Worm (Caenorhabditis elegans) whole organism, L1 larva: ENCODE data around the gene Y16B4A.2.

Experiments
- C16A3.4 ChIP-seq: fragments of 150-350 bp; optimal IDR thresholded peaks from 2 replicates; lab custom pipeline; 2014; ENCODE audit warnings: missing biosample characterization, missing genetic modification characterization
- C34B4.2 ChIP-seq: sonication (generic microtip); optimal IDR thresholded peaks from 2 replicates; lab custom pipeline; 2017; ENCODE audit warnings: mild to moderate bottlenecking, missing genetic modification characterization, missing compliant biosample characterization
- aha-1 ChIP-seq: fragments of 150-350 bp; optimal IDR thresholded peaks from 2 replicates; lab custom pipeline; 2014; ENCODE audit warnings: missing biosample characterization, missing genetic modification characterization
- alr-1 ChIP-seq: fragments of 200-800 bp; sonication (Bioruptor generic); optimal IDR thresholded peaks from 2 replicates; lab custom pipeline; 2018; ENCODE audit warnings: borderline replicate concordance, mild to moderate bottlenecking, missing genetic modification characterization, missing compliant biosample characterization
- blmp-1 ChIP-seq: fragments of 150-350 bp; optimal IDR thresholded peaks from 2 replicates; lab custom pipeline; 2014; ENCODE audit warnings: missing biosample characterization, missing genetic modification characterization
- ceh-8 ChIP-seq: fragments of 200-800 bp; sonication (Bioruptor generic); optimal IDR thresholded peaks from 2 replicates; lab custom pipeline; 2018; ENCODE audit warnings: mild to moderate bottlenecking, missing genetic modification characterization, moderate library complexity, missing compliant biosample characterization
- dpl-1 ChIP-seq, 3 experiments: fragments of 150-350 bp in 2 of 3; sonication (generic microtip) in 1 of 3; optimal IDR thresholded peaks; 2 replicates each; lab custom pipeline; 2014 to 2017; ENCODE audit warnings: missing biosample characterization in 3 of 3, missing genetic modification characterization in 3 of 3, missing genetic modification reagents in 3 of 3
- dsc-1 ChIP-seq: sonication (generic microtip); optimal IDR thresholded peaks from 2 replicates; lab custom pipeline; 2016; ENCODE audit warnings: mild to moderate bottlenecking, missing genetic modification characterization, missing compliant biosample characterization
- efl-1 ChIP-seq, 4 experiments: fragments of 150-350 bp; optimal IDR thresholded peaks in 3 of 4; peaks in 1 of 4; 1 replicate in 1 of 4; 2 replicates in 3 of 4; lab custom pipeline; 2014; ENCODE audit warnings: missing biosample characterization in 2 of 4, missing genetic modification characterization in 2 of 4, missing genetic modification reagents in 2 of 4
- elt-2 ChIP-seq: sonication (generic microtip); optimal IDR thresholded peaks from 2 replicates; lab custom pipeline; 2016; ENCODE audit warnings: missing genetic modification characterization, mild to moderate bottlenecking, inconsistent platforms, missing compliant biosample characterization, missing genetic modification reagents
- ets-5 ChIP-seq: fragments of 200-800 bp; sonication (Bioruptor generic); IDR thresholded peaks from 2 replicates; pipeline ENCODE4 v1.3.6; 2022; ENCODE audit warnings: missing genetic modification characterization, missing compliant biosample characterization
- fkh-4 ChIP-seq: sonication (generic microtip); optimal IDR thresholded peaks from 2 replicates; lab custom pipeline; 2016; ENCODE audit warnings: missing compliant biosample characterization, missing genetic modification characterization, borderline replicate concordance
- fos-1 ChIP-seq: fragments of 150-350 bp; optimal IDR thresholded peaks from 2 replicates; lab custom pipeline; 2014; ENCODE audit warnings: missing biosample characterization, missing genetic modification characterization
- hlh-4 ChIP-seq: sonication (generic microtip); optimal IDR thresholded peaks from 2 replicates; lab custom pipeline; 2016; ENCODE audit warnings: mild to moderate bottlenecking, missing genetic modification characterization, missing compliant biosample characterization
- hpl-2 ChIP-seq: fragments of 150-350 bp; optimal IDR thresholded peaks from 2 replicates; lab custom pipeline; 2014; ENCODE audit warnings: missing biosample characterization, missing genetic modification reagents, missing genetic modification characterization
- isw-1 ChIP-seq: fragments of 200-800 bp; sonication (Bioruptor generic); IDR thresholded peaks from 2 replicates; pipeline ENCODE4 v1.3.6; 2022; ENCODE audit warnings: missing genetic modification characterization, missing compliant biosample characterization
- lir-3 ChIP-seq: sonication (generic microtip); optimal IDR thresholded peaks from 2 replicates; lab custom pipeline; 2016; ENCODE audit warnings: mild to moderate bottlenecking, missing genetic modification characterization, moderate library complexity, missing compliant biosample characterization; ENCODE audit not compliant: poor library complexity
- lsy-2 ChIP-seq, 2 experiments: fragments of 150-350 bp; optimal IDR thresholded peaks; 2 replicates each; lab custom pipeline; 2014; ENCODE audit warnings: missing biosample characterization in 2 of 2, missing genetic modification characterization in 2 of 2
- mab-9 ChIP-seq: fragments of 200-800 bp; sonication (Bioruptor generic); IDR thresholded peaks from 2 replicates; pipeline ENCODE4 v1.3.6; 2022; ENCODE audit warnings: missing genetic modification reagents, missing genetic modification characterization, missing compliant biosample characterization
- mep-1 ChIP-seq: fragments of 150-350 bp; optimal IDR thresholded peaks from 2 replicates; lab custom pipeline; 2014; ENCODE audit warnings: missing biosample characterization, missing genetic modification characterization
- nhr-12 ChIP-seq: sonication (generic microtip); optimal IDR thresholded peaks from 2 replicates; lab custom pipeline; 2017; ENCODE audit warnings: missing biosample characterization, missing genetic modification characterization
- nhr-19 ChIP-seq: fragments of 200-800 bp; sonication (Bioruptor generic); conservative IDR thresholded peaks from 2 replicates; pipeline ENCODE4 v1.3.6; 2022; ENCODE audit warnings: missing genetic modification characterization, missing compliant biosample characterization
- nhr-20 ChIP-seq: sonication (generic microtip); optimal IDR thresholded peaks from 2 replicates; lab custom pipeline; 2016; ENCODE audit warnings: mild to moderate bottlenecking, missing genetic modification characterization, missing compliant biosample characterization
- nhr-71 ChIP-seq: sonication (generic microtip); optimal IDR thresholded peaks from 2 replicates; lab custom pipeline; 2016; ENCODE audit warnings: mild to moderate bottlenecking, missing genetic modification characterization, moderate library complexity, missing compliant biosample characterization
- nhr-85 ChIP-seq: sonication (generic microtip); peaks from one replicate; lab custom pipeline; 2016; ENCODE audit warnings: missing genetic modification characterization, inconsistent platforms, missing compliant biosample characterization
- nhr-90 ChIP-seq: sonication (generic microtip); optimal IDR thresholded peaks from 2 replicates; lab custom pipeline; 2016; ENCODE audit warnings: mild to moderate bottlenecking, missing genetic modification characterization, missing compliant biosample characterization; ENCODE audit not compliant: poor library complexity
- pax-3 ChIP-seq: fragments of 200-800 bp; sonication (Bioruptor generic); optimal IDR thresholded peaks from 2 replicates; lab custom pipeline; 2018; ENCODE audit warnings: mild to moderate bottlenecking, missing genetic modification characterization, moderate library complexity, missing compliant biosample characterization
- rnt-1 ChIP-seq: sonication (generic microtip); optimal IDR thresholded peaks from 2 replicates; lab custom pipeline; 2016; ENCODE audit warnings: mild to moderate bottlenecking, missing genetic modification characterization, moderate library complexity, missing compliant biosample characterization
- snpc-4 ChIP-seq: fragments of 150-350 bp; optimal IDR thresholded peaks from 2 replicates; lab custom pipeline; 2014; ENCODE audit warnings: missing biosample characterization, missing genetic modification characterization
- sup-37 ChIP-seq: fragments of 200-800 bp; sonication (Bioruptor generic); optimal IDR thresholded peaks from 2 replicates; lab custom pipeline; 2018; ENCODE audit warnings: mild to moderate bottlenecking, missing genetic modification characterization, missing compliant biosample characterization
- swsn-7 ChIP-seq: sonication (generic microtip); optimal IDR thresholded peaks from 2 replicates; lab custom pipeline; 2016; ENCODE audit warnings: missing genetic modification characterization, missing compliant biosample characterization
- unc-130 ChIP-seq: fragments of 150-350 bp; optimal IDR thresholded peaks from 2 replicates; lab custom pipeline; 2017; ENCODE audit warnings: missing biosample characterization, missing genetic modification characterization, inconsistent platforms
- unc-30 ChIP-seq: sonication (generic microtip); optimal IDR thresholded peaks from 2 replicates; lab custom pipeline; 2017; ENCODE audit warnings: missing biosample characterization, missing genetic modification characterization
- vab-15 ChIP-seq: sonication (generic microtip); optimal IDR thresholded peaks from 2 replicates; lab custom pipeline; 2017; ENCODE audit warnings: missing genotype, mild to moderate bottlenecking, missing genetic modification characterization, missing compliant biosample characterization
- zip-4 ChIP-seq: fragments of 200-800 bp; sonication (Bioruptor generic); optimal IDR thresholded peaks from 2 replicates; lab custom pipeline; 2018; ENCODE audit warnings: mild to moderate bottlenecking, missing genetic modification characterization, moderate library complexity, missing compliant biosample characterization

The Y16B4A.2 gene

ce11 chrX:14761021-14761420 is 10.6 kb downstream of the Y16B4A.2 start, which contains the start of gene C05G5.5:
Gene C05G5.5, minus strand, starts transcription at chrX:14761121.
- no peak for TF ChIP-seq lsy-2 (tag; optimal IDR thresholded peaks at IDR 0.05; lab: Kevin White, UChicago)
- no peak for TF ChIP-seq alr-1 (tag; lab: Kevin White, UChicago)
- TF ChIP-seq, all 84 proteins: peak for 0

- no peak for TF ChIP-seq nhr-19 (GFP tag; lab: Robert Waterston, UW)
Observed at ce11 chrX:14760166-14760565, 11.5 kb downstream of the Y16B4A.2 start.

ce11 chrX:14759549-14759948 is 12.1 kb downstream of the Y16B4A.2 start:
- TF ChIP-seq vab-15 (tag; lab: Kevin White, UChicago), result no peak
- TF ChIP-seq rnt-1, result no peak
- no peak for TF ChIP-seq sup-37 (GFP tag; lab: Kevin White, UChicago)
- TF ChIP-seq dpl-1 (GFP tag; optimal IDR thresholded peaks at IDR 0.05; lab: Kevin White, UChicago), result no peak
- no peak for TF ChIP-seq mep-1 (tag; lab: Kevin White, UChicago)
- TF ChIP-seq C16A3.4 (tag; lab: Kevin White, UChicago), result no peak
- TF ChIP-seq, all 84 proteins: peak for 0

ce11 chrX:14757641-14758220 is 13.9 kb downstream of the Y16B4A.2 start:
- TF ChIP-seq snpc-4 (tag; lab: Kevin White, UChicago) (peak; percentile 14), nhr-85 (tag; lab: Kevin White, UChicago) (peak; percentile 31), efl-1 (optimal IDR thresholded peaks at IDR 0.05; lab: Kevin White, UChicago) (no peak), efl-1 (GFP tag; optimal IDR thresholded peaks at IDR 0.05 in 1 of 2; lab: Kevin White, UChicago) (no peak)

- no peak for TF ChIP-seq ets-5
- no peak for TF ChIP-seq efl-1 (optimal IDR thresholded peaks at IDR 0.05; lab: Kevin White, UChicago)
- peak in 1 of 2 experiments; percentile 31 for TF ChIP-seq efl-1 (GFP tag; optimal IDR thresholded peaks at IDR 0.05 in 1 of 2; lab: Kevin White, UChicago)
- TF ChIP-seq elt-2 (tag; lab: Kevin White, UChicago), result no peak
Observed at ce11 chrX:14756606-14757005, 15.0 kb downstream of the Y16B4A.2 start.

- peak; percentile 8 for TF ChIP-seq elt-2 (tag; lab: Kevin White, UChicago)
- no peak for TF ChIP-seq nhr-12 (tag; lab: Kevin White, UChicago)
Observed at ce11 chrX:14755847-14756246, 15.8 kb downstream of the Y16B4A.2 start.

ce11 chrX:14753514-14754076 is 18.1 kb downstream of the Y16B4A.2 start, which contains the start of gene sucl-1:
Gene sucl-1, plus strand, starts transcription at chrX:14754026.
- TF ChIP-seq pax-3 (tag; lab: Kevin White, UChicago) (peak; percentile 24), isw-1 (GFP tag; lab: Robert Waterston, UW) (peak; percentile 35), fkh-4 (tag; lab: Kevin White, UChicago) (no peak), alr-1 (tag; lab: Kevin White, UChicago) (no peak), C34B4.2 (tag; lab: Kevin White, UChicago) (no peak), nhr-19 (GFP tag; lab: Robert Waterston, UW) (peak; percentile 81), snpc-4 (tag; lab: Kevin White, UChicago) (peak; percentile 69), mab-9 (GFP tag; lab: Robert Waterston, UW) (0 out of 2 replicates have a peak, but pooled peaks have one; percentile 13), lsy-2 (tag; optimal IDR thresholded peaks at IDR 0.05; lab: Kevin White, UChicago) (peak; percentile 55 to 81), dsc-1 (peak; percentile 67), nhr-90 (tag; lab: Kevin White, UChicago) (peak; percentile 51), lir-3 (peak; percentile 73), hpl-2 (GFP tag; lab: Kevin White, UChicago) (no peak), unc-30 (tag; lab: Kevin White, UChicago) (no peak), rnt-1 (peak; percentile 81), nhr-12 (tag; lab: Kevin White, UChicago) (no peak), blmp-1 (tag; lab: Kevin White, UChicago) (peak; percentile 60), vab-15 (tag; lab: Kevin White, UChicago) (no peak), aha-1 (no peak), mep-1 (tag; lab: Kevin White, UChicago) (peak; percentile 88), zip-4 (GFP tag; lab: Kevin White, UChicago) (no peak), nhr-20 (tag; lab: Kevin White, UChicago) (peak; percentile 85), hlh-4 (tag; lab: Kevin White, UChicago) (no peak), swsn-7 (tag; lab: Kevin White, UChicago) (peak; percentile 78), sup-37 (GFP tag; lab: Kevin White, UChicago) (peak; percentile 32), nhr-71 (tag; lab: Kevin White, UChicago) (peak; percentile 90), fos-1 (tag; lab: Kevin White, UChicago) (peak; percentile 67), ceh-8 (GFP tag; lab: Kevin White, UChicago) (peak; percentile 31), unc-130 (peak; percentile 39)
